Fruit fly (Drosophila melanogaster) whole organism, pupa: Measurements from ENCODE around the gene Sec71.

Source experiments
- CG10348 ChIP-seq: fragments of 200-800 bp; sonication (Bioruptor generic); IDR thresholded peaks from 2 replicates; pipeline ENCODE4 v1.3.6; 2022; ENCODE audit warnings: missing biosample characterization, missing genetic modification characterization
- CG12605 ChIP-seq: fragments of 200-800 bp; sonication (Bioruptor generic); IDR thresholded peaks from 2 replicates; pipeline ENCODE4 v1.3.6; 2022; ENCODE audit warnings: missing biosample characterization, missing genetic modification characterization
- CG13204 ChIP-seq: fragments of 200-800 bp; sonication (Bioruptor generic); optimal IDR thresholded peaks from 2 replicates; lab custom pipeline; 2018; ENCODE audit warnings: missing biosample characterization, mild to moderate bottlenecking, missing genetic modification characterization, moderate library complexity
- CG14655 ChIP-seq: fragments of 200-800 bp; sonication (Bioruptor generic); optimal IDR thresholded peaks from 3 replicates; lab custom pipeline; 2017; ENCODE audit warnings: mild to moderate bottlenecking, missing biosample characterization, missing genetic modification reagents, missing genetic modification characterization
- CG17806 ChIP-seq: fragments of 200-800 bp; sonication (Bioruptor generic); optimal IDR thresholded peaks from 2 replicates; lab custom pipeline; 2018; ENCODE audit warnings: missing biosample characterization, mild to moderate bottlenecking, missing genetic modification characterization, moderate library complexity
- CG32121 ChIP-seq: fragments of 200-800 bp; sonication (Bioruptor generic); IDR thresholded peaks from 2 replicates; pipeline ENCODE4 v1.3.6; 2022; ENCODE audit warnings: missing biosample characterization, missing genetic modification characterization
- CG34367 ChIP-seq: fragments of 200-800 bp; sonication (Bioruptor generic); optimal IDR thresholded peaks from 2 replicates; lab custom pipeline; 2018; ENCODE audit warnings: missing biosample characterization, mild to moderate bottlenecking, missing genetic modification characterization
- CG4496 ChIP-seq: fragments of 200-800 bp; sonication (Bioruptor generic); IDR thresholded peaks from 3 replicates; pipeline ENCODE4 v1.3.6; 2022; ENCODE audit warnings: missing biosample characterization, missing genetic modification characterization
- CG8159 ChIP-seq: fragments of 200-800 bp; sonication (Bioruptor generic); optimal IDR thresholded peaks from 3 replicates; lab custom pipeline; 2018; ENCODE audit warnings: missing biosample characterization, mild to moderate bottlenecking, missing genetic modification characterization, moderate library complexity
- CG8301 ChIP-seq: fragments of 200-800 bp; sonication (Bioruptor generic); optimal IDR thresholded peaks from 2 replicates; lab custom pipeline; 2018; ENCODE audit warnings: missing biosample characterization, mild to moderate bottlenecking, missing genetic modification characterization
- D1 ChIP-seq: fragments of 200-800 bp; sonication (Bioruptor generic); optimal IDR thresholded peaks from 2 replicates; lab custom pipeline; 2018; ENCODE audit warnings: missing biosample characterization, mild to moderate bottlenecking, missing genetic modification characterization, moderate library complexity
- EcR ChIP-seq: fragments of 200-800 bp; sonication (Bioruptor generic); optimal IDR thresholded peaks from 3 replicates; lab custom pipeline; 2019; ENCODE audit warnings: missing biosample characterization, missing genetic modification characterization, mild to moderate bottlenecking, moderate library complexity, missing genetic modification reagents
- Ets98B ChIP-seq: fragments of 200-800 bp; sonication (Bioruptor generic); IDR thresholded peaks from 2 replicates; pipeline ENCODE4 v1.3.6; 2022; ENCODE audit warnings: missing biosample characterization, missing genetic modification characterization
- Pif1A ChIP-seq: fragments of 200-800 bp; sonication (Bioruptor generic); optimal IDR thresholded peaks from 3 replicates; lab custom pipeline; 2016; ENCODE audit warnings: missing biosample characterization, missing genetic modification characterization
- Pif1B ChIP-seq: fragments of 200-800 bp; sonication (Bioruptor generic); optimal IDR thresholded peaks from 3 replicates; lab custom pipeline; 2016; ENCODE audit warnings: missing biosample characterization, missing genetic modification characterization
- Snoo ChIP-seq: fragments of 200-800 bp; sonication (Bioruptor generic); optimal IDR thresholded peaks from 3 replicates; lab custom pipeline; 2017; ENCODE audit warnings: missing biosample characterization, mild to moderate bottlenecking, missing genetic modification characterization, inconsistent platforms
- fd96Ca ChIP-seq: fragments of 200-800 bp; sonication (Bioruptor generic); IDR thresholded peaks from 3 replicates; pipeline ENCODE4 v1.3.6; 2022; ENCODE audit warnings: missing biosample characterization, missing genetic modification characterization
- gl ChIP-seq: fragments of 200-800 bp; sonication (Bioruptor generic); optimal IDR thresholded peaks from 2 replicates; lab custom pipeline; 2018; ENCODE audit warnings: missing biosample characterization, mild to moderate bottlenecking, missing genetic modification characterization
- rn ChIP-seq: fragments of 200-800 bp; sonication (Bioruptor generic); IDR thresholded peaks from 2 replicates; pipeline ENCODE4 v1.3.6; 2022; ENCODE audit warnings: missing biosample characterization, missing genetic modification characterization

Sec71 gene

dm6 chr2L:13842078-13842477 is 48.8 kb downstream of the Sec71 start:
- no peak for TF ChIP-seq CG17806 (tag; lab: Kevin White, UChicago)
- TF ChIP-seq D1 (tag; lab: Kevin White, UChicago), result peak; percentile 29
- TF ChIP-seq, all 21 proteins: peak for 1

DNA sequence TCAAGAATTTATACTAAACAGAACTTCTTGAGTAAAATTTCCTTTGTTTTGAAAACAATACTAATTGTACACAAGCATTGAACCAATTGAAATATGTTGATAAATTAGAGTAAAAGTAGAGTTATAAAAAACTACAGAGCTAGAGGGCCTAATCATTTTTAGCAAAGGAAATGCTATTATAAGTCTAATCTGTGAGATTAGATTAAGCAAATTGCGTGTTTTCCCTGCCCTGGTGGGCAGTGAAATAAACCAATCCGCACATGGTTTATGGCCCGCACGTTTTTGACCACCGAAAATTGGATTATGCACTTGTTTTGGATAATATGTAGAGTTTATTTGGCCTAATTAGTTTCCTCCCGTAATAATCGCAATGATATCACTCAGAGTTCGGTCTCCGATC is 49.3 kb downstream of the Sec71 start:
- TF ChIP-seq CG32121 (GFP tag; lab: Robert Waterston, UW), result no peak
- TF ChIP-seq Pif1B (GFP tag; lab: Kevin White, UChicago), result no peak
- TF ChIP-seq EcR (GFP tag; lab: Kevin White, UChicago), result no peak
- no peak for TF ChIP-seq Ets98B
- no peak for TF ChIP-seq CG14655 (GFP tag; lab: Kevin White, UChicago)
- TF ChIP-seq CG8301 (tag; lab: Kevin White, UChicago), result no peak
- no peak for TF ChIP-seq fd96Ca (GFP tag; lab: Robert Waterston, UW)
- no peak for TF ChIP-seq CG17806 (tag; lab: Kevin White, UChicago)
- TF ChIP-seq rn (GFP tag; lab: Robert Waterston, UW), result no peak
- TF ChIP-seq CG8159 (tag; lab: Kevin White, UChicago), result no peak
- no peak for TF ChIP-seq gl (tag; lab: Kevin White, UChicago)
- TF ChIP-seq Pif1A (GFP tag; lab: Kevin White, UChicago), result no peak
- no peak for TF ChIP-seq Snoo (tag; lab: Kevin White, UChicago)

DNA sequence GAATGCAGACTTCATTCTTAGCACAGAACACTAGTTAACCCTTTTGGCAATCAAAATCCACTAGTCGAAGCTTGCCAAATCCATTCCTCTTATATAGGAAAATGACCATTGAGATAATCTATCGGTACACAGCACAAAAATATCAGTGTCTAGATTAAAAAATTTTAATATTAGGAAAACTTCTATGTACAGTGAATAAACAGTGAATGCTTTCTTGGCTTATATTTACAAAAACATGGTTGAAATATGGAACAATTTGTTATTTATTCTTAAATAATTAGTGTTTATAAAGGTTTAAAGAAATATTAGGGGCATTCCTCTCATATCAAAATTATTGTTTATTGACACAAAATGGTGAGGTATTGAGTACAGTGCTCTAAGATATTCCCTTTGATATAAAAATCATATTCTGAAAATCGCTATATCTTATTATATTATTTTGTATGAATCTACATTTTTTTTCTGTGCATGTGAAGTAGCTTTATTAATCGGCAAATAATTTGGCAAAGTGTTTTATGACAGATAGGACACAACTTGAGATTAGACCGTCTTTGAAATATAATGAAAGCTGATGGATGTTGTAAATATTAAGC is 50.5 kb downstream of the Sec71 start, which contains the start of gene CG33306:
Gene CG33306 (minus strand): TSS at position 51 of the 593 bp plus-strand sequence.
- TF ChIP-seq CG13204 (GFP tag; lab: Kevin White, UChicago) (no peak), gl (tag; lab: Kevin White, UChicago) (no peak), rn (GFP tag; lab: Robert Waterston, UW) (no peak), CG14655 (GFP tag; lab: Kevin White, UChicago) (no peak), fd96Ca (GFP tag; lab: Robert Waterston, UW) (no peak)

DNA sequence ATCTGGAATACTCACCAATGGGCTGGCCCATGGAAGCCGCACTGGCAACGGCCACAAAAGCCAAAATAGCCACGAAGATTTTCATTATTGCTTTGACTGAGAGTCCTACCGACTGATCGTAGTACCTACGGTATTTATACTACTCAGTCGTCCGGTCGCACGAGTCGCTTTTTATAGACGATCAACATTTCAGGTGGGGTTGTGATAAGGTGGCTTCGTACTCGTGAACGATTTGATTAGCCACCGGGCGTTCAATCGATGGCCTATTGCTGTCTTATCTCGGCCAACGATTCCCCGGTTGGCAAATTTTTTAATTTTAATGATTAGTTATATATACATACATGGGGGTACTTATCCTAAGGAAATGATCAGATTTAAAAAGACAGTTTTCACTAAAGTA is 51.9 kb downstream of the Sec71 start, which contains the start of gene CG8997:
Gene CG8997 (minus strand): TSS at position 148 of the 400 bp plus-strand sequence.
- TF ChIP-seq CG12605 (GFP tag; lab: Robert Waterston, UW), result no peak
- TF ChIP-seq, all 21 proteins: peak for 0

DNA sequence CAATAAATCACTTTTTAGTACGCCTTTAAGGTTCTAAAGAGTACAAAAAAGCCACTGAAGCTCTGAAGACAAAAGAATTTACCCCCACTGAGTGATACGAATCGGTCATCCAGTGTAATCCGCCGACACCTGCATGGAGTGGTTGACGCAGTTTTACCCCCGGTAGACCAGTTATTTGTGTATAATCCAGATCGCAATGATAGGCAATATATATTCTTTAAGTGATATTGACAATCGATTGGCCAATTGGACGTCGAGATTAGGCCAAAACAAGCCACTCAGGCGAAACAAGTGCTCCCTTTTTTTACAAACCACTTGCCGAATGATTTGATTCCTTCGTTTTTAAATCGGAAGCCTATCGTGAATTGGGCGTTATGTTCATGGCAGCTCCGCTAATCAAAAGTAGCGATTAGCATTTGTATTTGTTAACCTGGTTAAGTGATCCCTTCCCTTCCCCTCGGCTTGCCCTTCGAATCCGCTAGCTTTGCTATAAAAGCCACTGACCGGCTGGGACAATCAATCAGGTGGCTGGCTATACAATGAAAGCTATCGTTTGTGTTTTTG is 53.0 kb downstream of the Sec71 start, which contains the start of gene CG7916:
Gene CG7916 (plus strand): TSS at position 514 of the 564 bp plus-strand sequence.
- TF ChIP-seq gl (tag; lab: Kevin White, UChicago) (no peak), Pif1A (GFP tag; lab: Kevin White, UChicago) (no peak)

DNA sequence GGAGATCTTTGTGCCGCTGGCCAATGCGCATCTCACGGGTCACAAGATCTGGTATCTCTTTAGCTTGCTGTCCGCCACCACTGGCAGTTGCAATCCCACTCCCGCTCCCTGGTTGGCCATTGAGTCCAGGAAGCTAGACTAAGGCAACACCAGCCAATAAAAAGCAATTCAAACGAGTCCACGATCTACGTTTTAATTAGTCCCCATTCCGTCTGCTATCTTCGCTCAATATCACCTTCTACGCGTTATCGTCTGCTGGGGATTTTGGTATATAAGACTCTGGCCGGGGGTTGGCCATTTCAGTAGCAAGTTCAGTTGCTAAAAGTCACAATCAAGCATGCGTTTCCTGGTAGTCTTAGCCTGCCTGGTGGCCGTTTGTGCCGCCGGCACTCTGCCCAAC is 54.3 kb downstream of the Sec71 start, which contains the start of gene CG7953:
Gene CG7953 (plus strand): TSS at position 301 of the 400 bp plus-strand sequence.
- TF ChIP-seq Pif1B (GFP tag; lab: Kevin White, UChicago), result no peak
- no peak for TF ChIP-seq CG34367 (tag; lab: Kevin White, UChicago)

dm6 chr2L:13849125-13849524 is 55.8 kb downstream of the Sec71 start, which contains the start of gene CG7968:
TSS of gene CG7968 (plus strand) at chr2L:13849400.
- TF ChIP-seq CG34367 (tag; lab: Kevin White, UChicago), result no peak
- TF ChIP-seq CG17806 (tag; lab: Kevin White, UChicago), result no peak
- TF ChIP-seq Snoo (tag; lab: Kevin White, UChicago), result no peak
- TF ChIP-seq CG4496, result no peak
- TF ChIP-seq CG8301 (tag; lab: Kevin White, UChicago), result no peak
- no peak for TF ChIP-seq CG10348
- TF ChIP-seq CG14655 (GFP tag; lab: Kevin White, UChicago), result no peak
- no peak for TF ChIP-seq rn (GFP tag; lab: Robert Waterston, UW)
- no peak for TF ChIP-seq EcR (GFP tag; lab: Kevin White, UChicago)
